Fruit fly (Drosophila melanogaster) whole organism, pupa: ENCODE results near the gene CG43610.

Source experiments
- CG10348 ChIP-seq: fragments of 200-800 bp; sonication (Bioruptor generic); IDR thresholded peaks from 2 replicates; pipeline ENCODE4 v1.3.6; 2022; ENCODE audit warnings: missing biosample characterization, missing genetic modification characterization
- CG12605 ChIP-seq: fragments of 200-800 bp; sonication (Bioruptor generic); IDR thresholded peaks from 2 replicates; pipeline ENCODE4 v1.3.6; 2022; ENCODE audit warnings: missing biosample characterization, missing genetic modification characterization
- CG13204 ChIP-seq: fragments of 200-800 bp; sonication (Bioruptor generic); optimal IDR thresholded peaks from 2 replicates; lab custom pipeline; 2018; ENCODE audit warnings: missing biosample characterization, mild to moderate bottlenecking, missing genetic modification characterization, moderate library complexity
- CG14655 ChIP-seq: fragments of 200-800 bp; sonication (Bioruptor generic); optimal IDR thresholded peaks from 3 replicates; lab custom pipeline; 2017; ENCODE audit warnings: mild to moderate bottlenecking, missing biosample characterization, missing genetic modification reagents, missing genetic modification characterization
- CG15710 ChIP-seq: fragments of 200-800 bp; sonication (Bioruptor generic); optimal IDR thresholded peaks from 2 replicates; lab custom pipeline; 2018; ENCODE audit warnings: missing biosample characterization, mild to moderate bottlenecking, missing genetic modification characterization, moderate library complexity
- CG17806 ChIP-seq: fragments of 200-800 bp; sonication (Bioruptor generic); optimal IDR thresholded peaks from 2 replicates; lab custom pipeline; 2018; ENCODE audit warnings: missing biosample characterization, mild to moderate bottlenecking, missing genetic modification characterization, moderate library complexity
- CG32121 ChIP-seq: fragments of 200-800 bp; sonication (Bioruptor generic); IDR thresholded peaks from 2 replicates; pipeline ENCODE4 v1.3.6; 2022; ENCODE audit warnings: missing biosample characterization, missing genetic modification characterization
- CG34367 ChIP-seq: fragments of 200-800 bp; sonication (Bioruptor generic); optimal IDR thresholded peaks from 2 replicates; lab custom pipeline; 2018; ENCODE audit warnings: missing biosample characterization, mild to moderate bottlenecking, missing genetic modification characterization
- CG4496 ChIP-seq: fragments of 200-800 bp; sonication (Bioruptor generic); IDR thresholded peaks from 3 replicates; pipeline ENCODE4 v1.3.6; 2022; ENCODE audit warnings: missing biosample characterization, missing genetic modification characterization
- CG8159 ChIP-seq: fragments of 200-800 bp; sonication (Bioruptor generic); optimal IDR thresholded peaks from 3 replicates; lab custom pipeline; 2018; ENCODE audit warnings: missing biosample characterization, mild to moderate bottlenecking, missing genetic modification characterization, moderate library complexity
- CG8301 ChIP-seq: fragments of 200-800 bp; sonication (Bioruptor generic); optimal IDR thresholded peaks from 2 replicates; lab custom pipeline; 2018; ENCODE audit warnings: missing biosample characterization, mild to moderate bottlenecking, missing genetic modification characterization
- CG9948 ChIP-seq: fragments of 200-800 bp; sonication (Bioruptor generic); optimal IDR thresholded peaks from 2 replicates; lab custom pipeline; 2018; ENCODE audit warnings: missing biosample characterization, mild to moderate bottlenecking, missing genetic modification characterization, moderate library complexity
- D1 ChIP-seq: fragments of 200-800 bp; sonication (Bioruptor generic); optimal IDR thresholded peaks from 2 replicates; lab custom pipeline; 2018; ENCODE audit warnings: missing biosample characterization, mild to moderate bottlenecking, missing genetic modification characterization, moderate library complexity
- EcR ChIP-seq: fragments of 200-800 bp; sonication (Bioruptor generic); optimal IDR thresholded peaks from 3 replicates; lab custom pipeline; 2019; ENCODE audit warnings: missing biosample characterization, missing genetic modification characterization, mild to moderate bottlenecking, moderate library complexity, missing genetic modification reagents
- Ets98B ChIP-seq: fragments of 200-800 bp; sonication (Bioruptor generic); IDR thresholded peaks from 2 replicates; pipeline ENCODE4 v1.3.6; 2022; ENCODE audit warnings: missing biosample characterization, missing genetic modification characterization
- Pif1A ChIP-seq: fragments of 200-800 bp; sonication (Bioruptor generic); optimal IDR thresholded peaks from 3 replicates; lab custom pipeline; 2016; ENCODE audit warnings: missing biosample characterization, missing genetic modification characterization
- Pif1B ChIP-seq: fragments of 200-800 bp; sonication (Bioruptor generic); optimal IDR thresholded peaks from 3 replicates; lab custom pipeline; 2016; ENCODE audit warnings: missing biosample characterization, missing genetic modification characterization
- Snoo ChIP-seq: fragments of 200-800 bp; sonication (Bioruptor generic); optimal IDR thresholded peaks from 3 replicates; lab custom pipeline; 2017; ENCODE audit warnings: missing biosample characterization, mild to moderate bottlenecking, missing genetic modification characterization, inconsistent platforms
- fd96Ca ChIP-seq: fragments of 200-800 bp; sonication (Bioruptor generic); IDR thresholded peaks from 3 replicates; pipeline ENCODE4 v1.3.6; 2022; ENCODE audit warnings: missing biosample characterization, missing genetic modification characterization
- gl ChIP-seq: fragments of 200-800 bp; sonication (Bioruptor generic); optimal IDR thresholded peaks from 2 replicates; lab custom pipeline; 2018; ENCODE audit warnings: missing biosample characterization, mild to moderate bottlenecking, missing genetic modification characterization
- rn ChIP-seq: fragments of 200-800 bp; sonication (Bioruptor generic); IDR thresholded peaks from 2 replicates; pipeline ENCODE4 v1.3.6; 2022; ENCODE audit warnings: missing biosample characterization, missing genetic modification characterization

CG43610 gene

DNA sequence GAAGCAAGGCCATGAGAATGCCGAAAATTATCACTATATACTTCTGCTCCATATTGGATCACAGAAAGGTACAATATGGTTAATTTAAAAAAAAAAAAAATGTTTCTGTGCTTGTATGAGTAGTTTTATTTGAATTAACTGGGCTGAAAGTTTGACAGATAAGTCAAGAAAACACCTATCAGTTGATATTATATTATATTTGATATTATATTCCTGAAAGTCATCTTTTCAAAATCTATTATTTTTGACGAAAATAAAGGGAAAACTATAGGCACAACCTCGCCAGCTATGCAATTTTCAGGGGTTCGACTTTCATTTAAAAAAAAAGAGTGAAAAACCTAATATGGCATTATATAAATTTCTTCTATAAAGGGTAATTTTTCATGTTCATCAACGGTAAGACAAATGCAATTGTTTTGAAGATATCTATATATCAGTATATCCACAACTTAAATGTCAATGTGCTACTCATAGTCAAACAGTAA, at the start of gene CG43610, which contains the start of gene nrv2:
TSS of gene CG43610 (plus strand) at position 435 of the 485 bp plus-strand sequence.
TSS of gene nrv2 (minus strand) at position 101 of the 485 bp plus-strand sequence.
- no peak for TF ChIP-seq fd96Ca (GFP tag; lab: Robert Waterston, UW)
- no peak for TF ChIP-seq CG9948 (tag; lab: Kevin White, UChicago)
- no peak for TF ChIP-seq CG10348
- no peak for TF ChIP-seq gl
- no peak for TF ChIP-seq CG4496 (GFP tag; lab: Robert Waterston, UW)
- no peak for TF ChIP-seq CG12605 (GFP tag; lab: Robert Waterston, UW)
- no peak for TF ChIP-seq Pif1A (GFP tag; lab: Kevin White, UChicago)
- no peak for TF ChIP-seq CG32121 (GFP tag; lab: Robert Waterston, UW)
- TF ChIP-seq Ets98B (GFP tag; lab: Robert Waterston, UW) = no peak

DNA sequence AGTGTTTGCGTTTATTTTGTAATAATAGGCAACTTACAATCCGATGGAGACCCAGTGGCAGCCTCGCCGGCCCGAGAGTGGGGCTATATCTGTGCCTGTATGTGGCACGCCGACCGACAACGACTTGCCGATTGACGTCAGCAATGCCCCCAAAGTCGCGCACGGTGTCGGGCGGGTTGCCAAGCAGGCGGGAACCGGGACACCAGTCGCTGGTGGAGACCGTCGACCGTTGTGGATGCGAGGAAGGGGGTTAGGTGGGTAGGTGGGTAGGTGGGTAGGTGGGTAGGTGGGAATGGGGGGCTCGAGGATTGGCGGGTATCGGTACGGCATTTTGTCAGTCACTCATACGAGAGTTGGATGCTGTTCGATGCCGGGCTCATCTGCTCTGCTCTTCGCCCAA, 48.0 kb upstream of the CG43610 start:
- TF ChIP-seq Snoo (tag; lab: Kevin White, UChicago) = no peak
- 0 out of 3 replicates have a peak, but pooled peaks have one; percentile 28 for TF ChIP-seq CG4496 (GFP tag; lab: Robert Waterston, UW)
- TF ChIP-seq rn (GFP tag; lab: Robert Waterston, UW) = 0 out of 2 replicates have a peak, but pooled peaks have one; percentile 8
- peak; percentile 63; the same call in 1 of the 2 replicates for TF ChIP-seq CG32121 (GFP tag; lab: Robert Waterston, UW)
- TF ChIP-seq, all 21 proteins: peak for 3

- TF ChIP-seq CG8301 (tag; lab: Kevin White, UChicago) (no peak), CG15710 (tag; lab: Kevin White, UChicago) (no peak)
Observed at dm6 chr2L:6759528-6759927, 39.5 kb upstream of the CG43610 start, which contains the start of gene CG11322. Gene CG11322, minus strand, starts transcription at chr2L:6759628.

DNA sequence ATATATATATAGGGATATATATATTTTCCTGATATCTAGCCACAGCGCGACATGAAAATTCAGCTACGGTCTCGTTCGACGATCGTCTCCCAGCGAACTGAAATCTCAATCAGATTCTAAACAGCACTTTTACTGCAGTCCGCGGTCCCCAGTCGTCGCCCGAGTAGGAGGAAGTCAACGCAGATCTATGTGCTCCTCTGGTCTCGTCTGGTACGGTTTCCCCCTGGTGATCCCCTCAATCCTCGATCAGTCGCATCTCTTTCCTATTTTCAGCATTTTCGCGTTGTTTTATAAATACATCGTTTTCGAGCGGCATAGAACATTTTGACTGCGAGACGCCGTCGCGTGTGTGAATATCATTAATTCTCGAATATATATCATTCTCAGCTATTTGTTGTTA, 26.3 kb upstream of the CG43610 start, which contains the start of gene LUBEL:
TSS of gene LUBEL (minus strand) at position 101 of the 400 bp plus-strand sequence.
- TF ChIP-seq CG32121 (GFP tag; lab: Robert Waterston, UW) (0 out of 2 replicates have a peak, but pooled peaks have one; percentile 32), CG9948 (tag; lab: Kevin White, UChicago) (no peak)

DNA sequence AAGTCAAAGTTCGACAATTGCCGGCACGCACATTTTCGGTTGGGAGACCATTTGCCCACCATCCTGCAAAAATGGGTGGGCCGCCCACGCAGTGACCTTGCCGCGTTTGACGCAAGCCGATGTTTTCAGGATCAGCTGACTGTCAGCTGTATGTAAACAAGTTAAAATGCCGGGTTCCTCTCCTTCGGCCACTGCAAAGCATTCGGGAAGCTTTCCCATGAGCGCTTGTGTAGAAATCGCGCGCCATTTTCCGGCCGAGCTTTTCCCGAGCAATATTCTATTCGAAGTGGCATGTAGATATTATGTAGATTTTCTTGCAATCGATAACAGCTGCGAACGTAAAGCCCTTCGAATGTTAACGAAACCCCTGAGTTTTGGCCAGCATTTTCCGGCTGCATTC, 25.4 kb upstream of the CG43610 start, which contains the start of gene CG17378:
TSS of gene CG17378 (plus strand) at position 397 of the 400 bp plus-strand sequence.
- TF ChIP-seq CG8301 (tag; lab: Kevin White, UChicago) (no peak), CG8159 (no peak), fd96Ca (GFP tag; lab: Robert Waterston, UW) (no peak), D1 (tag; lab: Kevin White, UChicago) (no peak), Ets98B (GFP tag; lab: Robert Waterston, UW) (no peak), CG17806 (tag; lab: Kevin White, UChicago) (no peak), rn (GFP tag; lab: Robert Waterston, UW) (no peak), gl (no peak), CG15710 (tag; lab: Kevin White, UChicago) (no peak), Snoo (tag; lab: Kevin White, UChicago) (no peak), CG32121 (GFP tag; lab: Robert Waterston, UW) (no peak), Pif1A (GFP tag; lab: Kevin White, UChicago) (no peak), CG10348 (no peak), CG34367 (tag; lab: Kevin White, UChicago) (no peak), Pif1B (GFP tag; lab: Kevin White, UChicago) (no peak)
- TF ChIP-seq, all 21 proteins: peak for 0

DNA sequence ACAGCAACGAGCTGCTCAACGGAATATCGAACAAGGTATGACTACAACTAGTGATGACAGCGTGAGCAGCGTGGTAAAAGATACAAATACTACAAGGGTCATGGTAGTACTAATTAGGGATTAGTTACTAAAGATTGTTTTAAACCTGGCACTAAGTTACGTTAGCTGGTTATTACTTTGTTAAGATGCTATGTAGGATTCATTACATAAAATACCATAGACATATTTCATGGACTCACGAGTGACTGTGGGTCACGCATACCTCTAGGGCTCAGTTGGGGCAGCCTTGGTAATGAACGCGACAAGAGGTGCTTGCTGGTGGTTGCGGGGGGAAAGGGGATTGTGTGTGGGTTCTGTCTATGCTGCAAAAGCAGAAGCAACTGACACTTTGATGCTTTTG, 24.1 kb upstream of the CG43610 start:
- no peak for TF ChIP-seq CG15710 (tag; lab: Kevin White, UChicago)
- TF ChIP-seq CG14655 (GFP tag; lab: Kevin White, UChicago) = no peak
- no peak for TF ChIP-seq EcR
- no peak for TF ChIP-seq CG32121 (GFP tag; lab: Robert Waterston, UW)
- TF ChIP-seq Snoo (tag; lab: Kevin White, UChicago) = no peak
- no peak for TF ChIP-seq fd96Ca (GFP tag; lab: Robert Waterston, UW)
- no peak for TF ChIP-seq D1 (tag; lab: Kevin White, UChicago)
- TF ChIP-seq CG12605 (GFP tag; lab: Robert Waterston, UW) = no peak
- no peak for TF ChIP-seq Pif1B (GFP tag; lab: Kevin White, UChicago)
- TF ChIP-seq Pif1A (GFP tag; lab: Kevin White, UChicago) = no peak
- TF ChIP-seq Ets98B (GFP tag; lab: Robert Waterston, UW) = no peak
- TF ChIP-seq CG8301 (tag; lab: Kevin White, UChicago) = no peak
- TF ChIP-seq CG8159 = no peak

dm6 chr2L:6783395-6783794, 15.6 kb upstream of the CG43610 start:
- TF ChIP-seq CG8301 (tag; lab: Kevin White, UChicago) (no peak), CG4496 (GFP tag; lab: Robert Waterston, UW) (peak; percentile 65; the same call in 2 of the 3 replicates), CG13204 (GFP tag; lab: Kevin White, UChicago) (no peak), CG15710 (tag; lab: Kevin White, UChicago) (no peak), Pif1A (GFP tag; lab: Kevin White, UChicago) (no peak), CG34367 (tag; lab: Kevin White, UChicago) (no peak)
